Fruit fly (Drosophila melanogaster): ENCODE data around the gene CG32847.

- no peak for TF ChIP-seq insv (optimal IDR thresholded peaks at IDR 0.05)
- no peak for TF ChIP-seq h (optimal IDR thresholded peaks at IDR 0.05)
- TF ChIP-seq Sin3A (optimal IDR thresholded peaks at IDR 0.05) = no peak
Measured at dm6 chr3L:15073680-15074079, 47.7 kb upstream of the CG32847 start.

Measured in Kc167 (cell line).